Fruit fly (Drosophila melanogaster) whole organism, embryonic: ENCODE data around the gene CG46059.

Experiments
- Abd-B ChIP-seq: fragments of 200-800 bp; sonication (Bioruptor generic); optimal IDR thresholded peaks from 2 replicates; lab custom pipeline; 2018; ENCODE audit warnings: missing biosample characterization, mild to moderate bottlenecking, missing genetic modification characterization, moderate library complexity
- CG10321 ChIP-seq: fragments of 200-800 bp; sonication (Bioruptor generic); IDR thresholded peaks from 2 replicates; pipeline ENCODE4 v1.3.6; 2022; ENCODE audit warnings: missing biosample characterization, missing genetic modification characterization
- CG11398 ChIP-seq: fragments of 200-800 bp; sonication (Bioruptor generic); optimal IDR thresholded peaks from 2 replicates; lab custom pipeline; 2016; ENCODE audit warnings: missing biosample characterization, missing genetic modification characterization
- CG11696 ChIP-seq: fragments of 200-800 bp; sonication (Bioruptor generic); IDR thresholded peaks from 2 replicates; pipeline ENCODE4 v1.3.6; 2022; ENCODE audit warnings: missing biosample characterization, missing genetic modification characterization
- CG13296 ChIP-seq: fragments of 200-800 bp; sonication (Bioruptor generic); optimal IDR thresholded peaks from 3 replicates; lab custom pipeline; 2018; ENCODE audit warnings: missing biosample characterization, mild to moderate bottlenecking, missing genetic modification characterization
- CG14014 ChIP-seq: fragments of 200-800 bp; sonication (Bioruptor generic); IDR thresholded peaks from 2 replicates; pipeline ENCODE4 v1.3.6; 2022; ENCODE audit warnings: missing biosample characterization, missing genetic modification characterization
- CG15269 ChIP-seq: fragments of 200-800 bp; sonication (Bioruptor generic); optimal IDR thresholded peaks from 2 replicates; lab custom pipeline; 2018; ENCODE audit warnings: missing biosample characterization, mild to moderate bottlenecking, missing genetic modification characterization, moderate library complexity
- CG1647 ChIP-seq: fragments of 200-800 bp; sonication (Bioruptor generic); optimal IDR thresholded peaks from 3 replicates; lab custom pipeline; 2016; ENCODE audit warnings: missing biosample characterization, missing genetic modification characterization
- CG16815 ChIP-seq: fragments of 200-800 bp; sonication (Bioruptor generic); optimal IDR thresholded peaks from 3 replicates; lab custom pipeline; 2017; ENCODE audit warnings: missing biosample characterization, mild to moderate bottlenecking, missing genetic modification characterization
- CG1792 ChIP-seq: fragments of 200-800 bp; sonication (Bioruptor generic); optimal IDR thresholded peaks from 2 replicates; lab custom pipeline; 2016; ENCODE audit warnings: missing biosample characterization, missing genetic modification characterization
- CG2199 ChIP-seq: fragments of 200-800 bp; sonication (Bioruptor generic); IDR thresholded peaks from 3 replicates; pipeline ENCODE4 v1.3.6; 2022; ENCODE audit warnings: missing biosample characterization, missing genetic modification characterization
- CG43689 ChIP-seq: fragments of 200-800 bp; sonication (Bioruptor generic); IDR thresholded peaks from 2 replicates; pipeline ENCODE4 v1.3.6; 2022; ENCODE audit warnings: missing biosample characterization, missing genetic modification characterization
- CG4707 ChIP-seq: fragments of 200-800 bp; sonication (Bioruptor generic); optimal IDR thresholded peaks from 2 replicates; lab custom pipeline; 2018; ENCODE audit warnings: missing biosample characterization, mild to moderate bottlenecking, missing genetic modification characterization, moderate library complexity
- CG7271 ChIP-seq: fragments of 200-800 bp; sonication (Bioruptor generic); optimal IDR thresholded peaks from 2 replicates; lab custom pipeline; 2018; ENCODE audit warnings: missing biosample characterization, mild to moderate bottlenecking, missing genetic modification characterization, moderate library complexity
- CG8290 ChIP-seq, 3 experiments: fragments of 200-800 bp; sonication (Bioruptor generic); optimal IDR thresholded peaks; 2 replicates each; lab custom pipeline; 2016 to 2019; ENCODE audit warnings: missing biosample characterization in 3 of 3, missing genetic modification characterization in 3 of 3, mild to moderate bottlenecking in 2 of 3, moderate library complexity in 1 of 3
- CG8359 ChIP-seq: fragments of 200-800 bp; sonication (Bioruptor generic); optimal IDR thresholded peaks from 2 replicates; lab custom pipeline; 2017; ENCODE audit warnings: missing biosample characterization, mild to moderate bottlenecking, missing genetic modification characterization, borderline replicate concordance
- CG9437 ChIP-seq: fragments of 200-800 bp; sonication (Bioruptor generic); optimal IDR thresholded peaks from 2 replicates; lab custom pipeline; 2018; ENCODE audit warnings: missing biosample characterization, mild to moderate bottlenecking, missing genetic modification characterization
- Camta ChIP-seq: fragments of 200-800 bp; sonication (Bioruptor generic); optimal IDR thresholded peaks from 2 replicates; lab custom pipeline; 2016; ENCODE audit warnings: missing biosample characterization, missing genetic modification characterization
- D ChIP-seq, 2 experiments: fragments of 200-800 bp in 1 of 2; fragments of >200 bp in 1 of 2; sonication (Bioruptor generic) in 1 of 2; optimal IDR thresholded peaks; 2 replicates in 1 of 2; 3 replicates in 1 of 2; lab custom pipeline; 2017; ENCODE audit warnings: mild to moderate bottlenecking in 1 of 2, missing biosample characterization in 1 of 2, missing genetic modification characterization in 1 of 2, missing genetic modification reagents in 1 of 2
- D19B ChIP-seq: fragments of 200-800 bp; sonication (Bioruptor generic); optimal IDR thresholded peaks from 2 replicates; lab custom pipeline; 2017; ENCODE audit warnings: missing biosample characterization, mild to moderate bottlenecking, missing genetic modification characterization
- Elba2 ChIP-seq: fragments of 200-800 bp; sonication (Bioruptor generic); optimal IDR thresholded peaks from 3 replicates; lab custom pipeline; 2016; ENCODE audit warnings: missing biosample characterization, missing genetic modification characterization
- Hsf ChIP-seq: fragments of 200-800 bp; sonication (Bioruptor generic); optimal IDR thresholded peaks from 3 replicates; lab custom pipeline; 2016; ENCODE audit warnings: missing biosample characterization, missing genetic modification characterization
- NFAT ChIP-seq: fragments of 200-800 bp; sonication (Bioruptor generic); IDR thresholded peaks from 2 replicates; pipeline ENCODE4 v1.3.6; 2022; ENCODE audit warnings: missing biosample characterization, missing genetic modification characterization
- NfI ChIP-seq: fragments of 200-800 bp; sonication (Bioruptor generic); optimal IDR thresholded peaks from 3 replicates; lab custom pipeline; 2018; ENCODE audit warnings: missing biosample characterization, mild to moderate bottlenecking, missing genetic modification characterization, moderate library complexity
- Rfx ChIP-seq: fragments of 200-800 bp; sonication (Bioruptor generic); IDR thresholded peaks from 2 replicates; pipeline ENCODE4 v1.3.6; 2022; ENCODE audit warnings: missing biosample characterization, missing genetic modification characterization
- Rx ChIP-seq: fragments of 200-800 bp; sonication (Bioruptor generic); IDR thresholded peaks from 2 replicates; pipeline ENCODE4 v1.3.6; 2022; ENCODE audit warnings: missing biosample characterization, missing genetic modification characterization
- Scr ChIP-seq: fragments of 200-800 bp; sonication (Bioruptor generic); IDR thresholded peaks from 2 replicates; pipeline ENCODE4 v1.3.6; 2022; ENCODE audit warnings: missing biosample characterization, missing genetic modification characterization; ENCODE audit not compliant: partially characterized antibody
- Tbp ChIP-seq: fragments of >200 bp; optimal IDR thresholded peaks from 2 replicates; lab custom pipeline; 2018; ENCODE audit warnings: missing biosample characterization, missing genetic modification characterization
- bbx ChIP-seq: fragments of 200-800 bp; sonication (Bioruptor generic); IDR thresholded peaks from 2 replicates; pipeline ENCODE4 v1.3.6; 2022; ENCODE audit warnings: missing biosample characterization, missing genetic modification characterization; ENCODE audit not compliant: partially characterized antibody
- bsh ChIP-seq, 2 experiments: fragments of 200-800 bp; sonication (Bioruptor generic); optimal IDR thresholded peaks; 2 replicates each; lab custom pipeline; 2017 to 2018; ENCODE audit warnings: mild to moderate bottlenecking in 2 of 2, missing biosample characterization in 2 of 2, missing genetic modification characterization in 2 of 2, moderate library complexity in 1 of 2
- cad ChIP-seq: fragments of >200 bp; optimal IDR thresholded peaks from 2 replicates; lab custom pipeline; 2017; ENCODE audit warnings: missing biosample characterization, missing genetic modification characterization
- chm ChIP-seq: fragments of 200-800 bp; sonication (Bioruptor generic); IDR thresholded peaks from 2 replicates; pipeline ENCODE4 v1.3.6; 2022; ENCODE audit warnings: missing biosample characterization, missing genetic modification characterization
- ci ChIP-seq: fragments of 200-800 bp; sonication (Bioruptor generic); IDR thresholded peaks from 3 replicates; pipeline ENCODE4 v1.3.6; 2022; ENCODE audit warnings: missing biosample characterization, missing genetic modification characterization
- danr ChIP-seq: fragments of 200-800 bp; sonication (Bioruptor generic); IDR thresholded peaks from 2 replicates; pipeline ENCODE4 v1.3.6; 2022; ENCODE audit warnings: missing biosample characterization, missing genetic modification characterization
- exex ChIP-seq: fragments of 200-800 bp; sonication (Bioruptor generic); optimal IDR thresholded peaks from 4 replicates; lab custom pipeline; 2018; ENCODE audit warnings: missing biosample characterization, mild to moderate bottlenecking, missing genetic modification characterization, moderate library complexity
- eyg ChIP-seq: fragments of 200-800 bp; sonication (Bioruptor generic); optimal IDR thresholded peaks from 3 replicates; lab custom pipeline; 2016; ENCODE audit warnings: missing biosample characterization, missing genetic modification characterization
- gsb-n ChIP-seq: fragments of 200-800 bp; sonication (Bioruptor generic); optimal IDR thresholded peaks from 3 replicates; lab custom pipeline; 2018; ENCODE audit warnings: missing biosample characterization, mild to moderate bottlenecking, missing genetic modification characterization
- hkb ChIP-seq, 2 experiments: fragments of 200-800 bp in 1 of 2; fragments of >200 bp in 1 of 2; sonication (Bioruptor generic) in 1 of 2; IDR thresholded peaks in 1 of 2; optimal IDR thresholded peaks in 1 of 2; 2 replicates each; pipeline versions ENCODE4 v1.3.6 to Lab custom; 2017 to 2022; ENCODE audit warnings: missing biosample characterization in 1 of 2, missing genetic modification characterization in 1 of 2
- jumu ChIP-seq: fragments of 200-800 bp; sonication (Bioruptor generic); optimal IDR thresholded peaks from 3 replicates; lab custom pipeline; 2016; ENCODE audit warnings: missing biosample characterization, missing genetic modification characterization
- lmd ChIP-seq: fragments of 200-800 bp; sonication (Bioruptor generic); IDR thresholded peaks from 2 replicates; pipeline ENCODE4 v1.3.6; 2022; ENCODE audit warnings: missing biosample characterization, missing genetic modification characterization
- mirr ChIP-seq: fragments of 200-800 bp; sonication (Bioruptor generic); optimal IDR thresholded peaks from 3 replicates; lab custom pipeline; 2018; ENCODE audit warnings: missing biosample characterization, mild to moderate bottlenecking, missing genetic modification characterization
- odd ChIP-seq: fragments of 200-800 bp; sonication (Bioruptor generic); optimal IDR thresholded peaks from 2 replicates; lab custom pipeline; 2017; ENCODE audit warnings: missing biosample characterization, mild to moderate bottlenecking, missing genetic modification characterization
- otp ChIP-seq: fragments of 200-800 bp; sonication (Bioruptor generic); IDR thresholded peaks from 3 replicates; pipeline ENCODE4, ENCODE4 v1.3.6; 2022; ENCODE audit warnings: missing biosample characterization, missing genetic modification characterization
- p53 ChIP-seq: fragments of 200-800 bp; sonication (Bioruptor generic); optimal IDR thresholded peaks from 2 replicates; lab custom pipeline; 2016; ENCODE audit warnings: missing biosample characterization, missing genetic modification characterization
- pb ChIP-seq: fragments of 200-800 bp; sonication (Bioruptor generic); optimal IDR thresholded peaks from 3 replicates; lab custom pipeline; 2016; ENCODE audit warnings: missing biosample characterization, missing genetic modification characterization
- pnt ChIP-seq: fragments of 200-800 bp; sonication (Bioruptor generic); optimal IDR thresholded peaks from 3 replicates; lab custom pipeline; 2016; ENCODE audit warnings: missing biosample characterization, missing genetic modification characterization
- pzg ChIP-seq: fragments of 200-800 bp; sonication (Bioruptor generic); optimal IDR thresholded peaks from 3 replicates; lab custom pipeline; 2018; ENCODE audit warnings: missing biosample characterization, mild to moderate bottlenecking, missing genetic modification characterization, moderate library complexity
- sug ChIP-seq: fragments of 200-800 bp; optimal IDR thresholded peaks from 2 replicates; lab custom pipeline; 2019; ENCODE audit warnings: missing biosample characterization, mild to moderate bottlenecking, missing genetic modification characterization, moderate library complexity

CG46059 gene

DNA sequence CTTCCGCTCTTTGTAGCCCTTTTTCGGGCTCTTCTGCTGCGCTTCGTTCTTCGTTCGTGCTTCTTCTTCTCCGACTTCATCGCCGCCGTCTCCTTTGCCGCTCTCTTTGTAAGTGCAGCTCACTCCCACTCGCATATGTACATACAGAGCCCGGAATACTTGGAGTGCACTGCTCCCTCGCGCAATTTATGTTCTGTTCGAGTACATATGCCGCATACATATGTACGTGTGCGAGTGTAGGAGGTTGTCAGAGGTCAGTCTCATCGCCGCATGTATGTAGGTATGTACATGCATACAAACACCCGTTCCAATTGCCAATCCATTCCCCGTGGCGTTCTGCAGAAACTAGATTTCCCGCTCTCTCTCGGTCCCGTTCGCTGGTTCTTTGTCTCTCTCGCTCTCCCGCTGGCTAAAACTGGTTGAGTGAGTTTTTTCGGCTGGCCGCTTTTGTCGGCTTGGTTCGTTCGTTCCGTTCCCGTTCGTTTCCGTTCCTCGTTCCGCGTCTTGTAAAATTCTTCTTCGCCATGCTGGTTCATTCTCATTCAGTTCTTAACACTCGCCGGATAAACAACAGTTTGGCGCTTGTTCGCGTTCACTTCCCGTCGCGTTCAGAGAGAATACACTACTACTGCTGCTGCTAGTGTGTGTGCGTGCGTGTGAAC, 25.5 kb downstream of the CG46059 start (continued):
- TF ChIP-seq p53 (GFP tag; lab: Kevin White, UChicago) (no peak), gsb-n (tag; lab: Kevin White, UChicago) (peak; percentile 51), CG10321 (GFP tag; lab: Robert Waterston, UW) (no peak), bsh (GFP tag; optimal IDR thresholded peaks at IDR 0.05; lab: Kevin White, UChicago) (peak in 1 of 2 experiments; percentile 37), Hsf (GFP tag; lab: Kevin White, UChicago) (no peak), CG14014 (GFP tag; lab: Robert Waterston, UW) (no peak), D (optimal IDR thresholded peaks at IDR 0.05; lab: Kevin White, UChicago) (peak; percentile 45), D (GFP tag; optimal IDR thresholded peaks at IDR 0.05; lab: Kevin White, UChicago) (no peak), lmd (GFP tag; lab: Robert Waterston, UW) (no peak), jumu (GFP tag; lab: Kevin White, UChicago) (no peak), Elba2 (no peak), CG1647 (no peak), eyg (GFP tag; lab: Kevin White, UChicago) (no peak), chm (peak; percentile 77), CG1792 (GFP tag; lab: Kevin White, UChicago) (no peak), NfI (GFP tag; lab: Kevin White, UChicago) (peak; percentile 49), CG7271 (tag; lab: Kevin White, UChicago) (peak; percentile 30), odd (peak; percentile 20), CG16815 (GFP tag; lab: Kevin White, UChicago) (no peak), CG8359 (GFP tag; lab: Kevin White, UChicago) (no peak), CG9437 (GFP tag; lab: Kevin White, UChicago) (peak; percentile 10), exex (tag; lab: Kevin White, UChicago) (peak; percentile 6), NFAT (GFP tag; lab: Robert Waterston, UW) (peak; percentile 20; the same call in 1 of the 2 replicates), mirr (peak; percentile 76), CG15269 (tag; lab: Kevin White, UChicago) (peak; percentile 32), pnt (GFP tag; lab: Kevin White, UChicago) (no peak), CG13296 (GFP tag; lab: Kevin White, UChicago) (peak; percentile 64), cad (GFP tag; lab: Kevin White, UChicago) (peak; percentile 36), danr (GFP tag; lab: Robert Waterston, UW) (no peak), CG11398 (no peak), sug (tag; lab: Kevin White, UChicago) (peak; percentile 56), bbx (GFP tag; lab: Robert Waterston, UW) (peak; percentile 54), hkb (optimal IDR thresholded peaks at IDR 0.05; lab: Kevin White, UChicago) (no peak), hkb (GFP tag; IDR thresholded peaks at IDR 0.05; lab: Robert Waterston, UW) (0 out of 2 replicates have a peak, but pooled peaks have one; percentile 13), CG11696 (0 out of 2 replicates have a peak, but pooled peaks have one; percentile 23), pzg (GFP tag; lab: Kevin White, UChicago) (peak; percentile 6), CG43689 (GFP tag; lab: Robert Waterston, UW) (no peak), CG4707 (peak; percentile 15), Camta (GFP tag; lab: Kevin White, UChicago) (no peak), Scr (GFP tag; lab: Robert Waterston, UW) (peak; percentile 48), otp (GFP tag; lab: Robert Waterston, UW) (peak; percentile 39; the same call in 1 of the 3 replicates), Tbp (no peak), CG2199 (peak; percentile 55; the same call in 2 of the 3 replicates), Abd-B (GFP tag; lab: Kevin White, UChicago) (no peak), ci (no peak), CG8290 (GFP tag; optimal IDR thresholded peaks at IDR 0.05; lab: Kevin White, UChicago) (peak; percentile 32), CG8290 (tag; optimal IDR thresholded peaks at IDR 0.05; lab: Kevin White, UChicago) (peak; percentile 48 to 78), Rx (GFP tag; lab: Robert Waterston, UW) (no peak), Rfx (GFP tag; lab: Robert Waterston, UW) (peak; percentile 37; the same call in 1 of the 2 replicates), pb (GFP tag; lab: Kevin White, UChicago) (peak; percentile 6), D19B (GFP tag; lab: Kevin White, UChicago) (no peak)
